Fruit fly (Drosophila melanogaster) whole organism, embryonic: Measurements from ENCODE around the gene CG11178.

Experiments used
- ATbp ChIP-seq: fragments of 200-800 bp; sonication (Bioruptor generic); optimal IDR thresholded peaks from 2 replicates; lab custom pipeline; 2017; ENCODE audit warnings: missing biosample characterization, mild to moderate bottlenecking, missing genetic modification characterization, missing genetic modification reagents
- Abd-B ChIP-seq: fragments of 200-800 bp; sonication (Bioruptor generic); optimal IDR thresholded peaks from 2 replicates; lab custom pipeline; 2018; ENCODE audit warnings: missing biosample characterization, mild to moderate bottlenecking, missing genetic modification characterization, moderate library complexity
- Atf3 ChIP-seq: fragments of 200-800 bp; sonication (Bioruptor generic); optimal IDR thresholded peaks from 3 replicates; lab custom pipeline; 2016; ENCODE audit warnings: missing biosample characterization, missing genetic modification characterization
- B-H1 ChIP-seq: fragments of 200-800 bp; sonication (Bioruptor generic); IDR thresholded peaks from 3 replicates; pipeline ENCODE4 v1.3.6; 2022; ENCODE audit warnings: missing biosample characterization, missing genetic modification characterization
- CG10209 ChIP-seq: fragments of 200-800 bp; sonication (Bioruptor generic); optimal IDR thresholded peaks from 3 replicates; lab custom pipeline; 2017; ENCODE audit warnings: missing biosample characterization, mild to moderate bottlenecking, missing genetic modification characterization, missing genetic modification reagents
- CG10431 ChIP-seq: fragments of 200-800 bp; sonication (Bioruptor generic); optimal IDR thresholded peaks from 3 replicates; lab custom pipeline; 2018; ENCODE audit warnings: missing biosample characterization, mild to moderate bottlenecking, missing genetic modification characterization
- CG11398 ChIP-seq: fragments of 200-800 bp; sonication (Bioruptor generic); optimal IDR thresholded peaks from 2 replicates; lab custom pipeline; 2016; ENCODE audit warnings: missing biosample characterization, missing genetic modification characterization
- CG12744 ChIP-seq: fragments of 200-800 bp; sonication (Bioruptor generic); optimal IDR thresholded peaks from 2 replicates; lab custom pipeline; 2016; ENCODE audit warnings: missing biosample characterization, missing genetic modification characterization
- CG15479 ChIP-seq: fragments of 200-800 bp; sonication (Bioruptor generic); optimal IDR thresholded peaks from 3 replicates; lab custom pipeline; 2019; ENCODE audit warnings: missing biosample characterization, mild to moderate bottlenecking, missing genetic modification characterization, moderate library complexity
- CG1603 ChIP-seq: fragments of 200-800 bp; sonication (Bioruptor generic); optimal IDR thresholded peaks from 2 replicates; lab custom pipeline; 2019; ENCODE audit warnings: missing biosample characterization, mild to moderate bottlenecking, missing genetic modification characterization, moderate library complexity
- CG16779 ChIP-seq: fragments of 200-800 bp; sonication (Bioruptor generic); IDR thresholded peaks from 2 replicates; pipeline ENCODE4 v1.3.6; 2022; ENCODE audit warnings: missing biosample characterization, missing genetic modification characterization
- CG1792 ChIP-seq: fragments of 200-800 bp; sonication (Bioruptor generic); optimal IDR thresholded peaks from 2 replicates; lab custom pipeline; 2016; ENCODE audit warnings: missing biosample characterization, missing genetic modification characterization
- CG18476 ChIP-seq: fragments of 200-800 bp; sonication (Bioruptor generic); optimal IDR thresholded peaks from 2 replicates; lab custom pipeline; 2016; ENCODE audit warnings: missing biosample characterization, mild to moderate bottlenecking, missing genetic modification characterization
- CG18599 ChIP-seq: fragments of 200-800 bp; sonication (Bioruptor generic); optimal IDR thresholded peaks from 3 replicates; lab custom pipeline; 2017; ENCODE audit warnings: missing biosample characterization, missing genetic modification characterization, mild to moderate bottlenecking, moderate library complexity, missing genetic modification reagents
- CG31224 ChIP-seq: fragments of 200-800 bp; sonication (Bioruptor generic); IDR thresholded peaks from 2 replicates; pipeline ENCODE4 v1.3.6; 2022; ENCODE audit warnings: missing biosample characterization, missing genetic modification characterization
- CG4404 ChIP-seq: fragments of 200-800 bp; sonication (Bioruptor generic); IDR thresholded peaks from 2 replicates; pipeline ENCODE4 v1.3.6; 2022; ENCODE audit warnings: missing biosample characterization, missing genetic modification characterization
- CG7271 ChIP-seq: fragments of 200-800 bp; sonication (Bioruptor generic); optimal IDR thresholded peaks from 2 replicates; lab custom pipeline; 2018; ENCODE audit warnings: missing biosample characterization, mild to moderate bottlenecking, missing genetic modification characterization, moderate library complexity
- CG7928 ChIP-seq: fragments of 200-800 bp; sonication (Bioruptor generic); optimal IDR thresholded peaks from 2 replicates; lab custom pipeline; 2017; ENCODE audit warnings: missing biosample characterization, mild to moderate bottlenecking, missing genetic modification characterization
- CG8765 ChIP-seq: fragments of 200-800 bp; sonication (Bioruptor generic); IDR thresholded peaks from 2 replicates; pipeline ENCODE4 v1.3.6; 2022; ENCODE audit warnings: missing biosample characterization, missing genetic modification characterization
- D19B ChIP-seq: fragments of 200-800 bp; sonication (Bioruptor generic); optimal IDR thresholded peaks from 2 replicates; lab custom pipeline; 2017; ENCODE audit warnings: missing biosample characterization, mild to moderate bottlenecking, missing genetic modification characterization
- Dref ChIP-seq: fragments of 200-800 bp; sonication (Bioruptor generic); IDR thresholded peaks from 2 replicates; pipeline ENCODE4 v1.3.6; 2022; ENCODE audit warnings: missing biosample characterization, missing genetic modification characterization
- Ets65A ChIP-seq: fragments of 200-800 bp; sonication (Bioruptor generic); peaks from one replicate; lab custom pipeline; 2016; ENCODE audit warnings: missing biosample characterization, missing genetic modification characterization
- Fer3 ChIP-seq: fragments of 200-800 bp; sonication (Bioruptor generic); optimal IDR thresholded peaks from 2 replicates; lab custom pipeline; 2018; ENCODE audit warnings: missing biosample characterization, mild to moderate bottlenecking, missing genetic modification characterization, moderate library complexity
- H15 ChIP-seq: fragments of 200-800 bp; sonication (Bioruptor generic); IDR thresholded peaks from 3 replicates; pipeline ENCODE4 v1.3.6; 2022; ENCODE audit warnings: missing biosample characterization, missing genetic modification characterization
- Lpt ChIP-seq: fragments of >200 bp; optimal IDR thresholded peaks from 2 replicates; lab custom pipeline; 2018; ENCODE audit warnings: missing biosample characterization, missing genetic modification characterization
- MBD-R2 ChIP-seq: fragments of 200-800 bp; sonication (Bioruptor generic); IDR thresholded peaks from 2 replicates; pipeline ENCODE4 v1.3.6; 2022; ENCODE audit warnings: missing biosample characterization, missing genetic modification characterization
- Mes4 ChIP-seq: fragments of 200-800 bp; sonication (Bioruptor generic); optimal IDR thresholded peaks from 2 replicates; lab custom pipeline; 2016; ENCODE audit warnings: missing biosample characterization, missing genetic modification characterization
- Mrtf ChIP-seq: fragments of 200-800 bp; sonication (Bioruptor generic); IDR thresholded peaks from 3 replicates; pipeline ENCODE4 v1.3.6; 2022; ENCODE audit warnings: missing biosample characterization, missing genetic modification characterization
- NFAT ChIP-seq: fragments of 200-800 bp; sonication (Bioruptor generic); IDR thresholded peaks from 2 replicates; pipeline ENCODE4 v1.3.6; 2022; ENCODE audit warnings: missing biosample characterization, missing genetic modification characterization
- NK7.1 ChIP-seq: fragments of 200-800 bp; sonication (Bioruptor generic); optimal IDR thresholded peaks from 3 replicates; lab custom pipeline; 2016; ENCODE audit warnings: missing biosample characterization, missing genetic modification characterization
- PHDP ChIP-seq: fragments of 200-800 bp; sonication (Bioruptor generic); optimal IDR thresholded peaks from 3 replicates; lab custom pipeline; 2018; ENCODE audit warnings: missing biosample characterization, mild to moderate bottlenecking, missing genetic modification characterization, moderate library complexity
- Poxn ChIP-seq: fragments of 200-800 bp; sonication (Bioruptor generic); IDR thresholded peaks from 2 replicates; pipeline ENCODE4 v1.3.6; 2022; ENCODE audit warnings: missing biosample characterization, missing genetic modification characterization
- Rx ChIP-seq: fragments of 200-800 bp; sonication (Bioruptor generic); IDR thresholded peaks from 2 replicates; pipeline ENCODE4 v1.3.6; 2022; ENCODE audit warnings: missing biosample characterization, missing genetic modification characterization
- Tbp ChIP-seq: fragments of >200 bp; optimal IDR thresholded peaks from 2 replicates; lab custom pipeline; 2018; ENCODE audit warnings: missing biosample characterization, missing genetic modification characterization
- Trl ChIP-seq, 3 experiments: fragments of >200 bp in 2 of 3; fragments of 200-800 bp in 1 of 3; sonication (Bioruptor generic) in 1 of 3; optimal IDR thresholded peaks; 2 replicates in 1 of 3; 3 replicates in 2 of 3; lab custom pipeline; 2016 to 2017; ENCODE audit warnings: missing biosample characterization in 1 of 3, missing genetic modification characterization in 1 of 3
- aop ChIP-seq: fragments of 200-800 bp; sonication (Bioruptor generic); IDR thresholded peaks from 2 replicates; pipeline ENCODE4 v1.3.6; 2022; ENCODE audit warnings: missing biosample characterization, missing genetic modification characterization
- ase ChIP-seq: fragments of 200-800 bp; sonication (Bioruptor generic); IDR thresholded peaks from 3 replicates; pipeline ENCODE4 v1.3.6; 2022; ENCODE audit warnings: missing biosample characterization, missing genetic modification characterization
- ash1 ChIP-seq: fragments of 200-800 bp; sonication (Bioruptor generic); optimal IDR thresholded peaks from 2 replicates; lab custom pipeline; 2018; ENCODE audit warnings: missing biosample characterization, mild to moderate bottlenecking, missing genetic modification characterization
- chn ChIP-seq: fragments of 200-800 bp; sonication (Bioruptor generic); optimal IDR thresholded peaks from 2 replicates; lab custom pipeline; 2016; ENCODE audit warnings: missing biosample characterization, missing genetic modification characterization
- eve ChIP-seq, 2 experiments: fragments of >200 bp; optimal IDR thresholded peaks; 2 replicates each; lab custom pipeline; 2017; ENCODE audit warnings: missing biosample characterization in 2 of 2, missing genetic modification characterization in 2 of 2
- lbe ChIP-seq: fragments of 200-800 bp; sonication (Bioruptor generic); optimal IDR thresholded peaks from 2 replicates; lab custom pipeline; 2016; ENCODE audit warnings: missing biosample characterization, mild to moderate bottlenecking, missing genetic modification characterization
- mam ChIP-seq: fragments of 200-800 bp; sonication (Bioruptor generic); optimal IDR thresholded peaks from 3 replicates; lab custom pipeline; 2016; ENCODE audit warnings: missing biosample characterization, missing genetic modification characterization
- nerfin-1 ChIP-seq: fragments of 200-800 bp; sonication (Bioruptor generic); optimal IDR thresholded peaks from 3 replicates; lab custom pipeline; 2019; ENCODE audit warnings: missing biosample characterization, mild to moderate bottlenecking, missing genetic modification characterization, moderate library complexity
- pnt ChIP-seq: fragments of 200-800 bp; sonication (Bioruptor generic); optimal IDR thresholded peaks from 3 replicates; lab custom pipeline; 2016; ENCODE audit warnings: missing biosample characterization, missing genetic modification characterization
- ro ChIP-seq: fragments of 200-800 bp; sonication (Bioruptor generic); IDR thresholded peaks from 2 replicates; pipeline ENCODE4 v1.3.6; 2022; ENCODE audit warnings: missing biosample characterization, missing genetic modification characterization
- schlank ChIP-seq: fragments of 200-800 bp; sonication (Bioruptor generic); optimal IDR thresholded peaks from 2 replicates; lab custom pipeline; 2018; ENCODE audit warnings: missing biosample characterization, mild to moderate bottlenecking, missing genetic modification characterization
- sr ChIP-seq: fragments of 200-800 bp; sonication (Bioruptor generic); IDR thresholded peaks from 3 replicates; pipeline ENCODE4 v1.3.6; 2022; ENCODE audit warnings: missing biosample characterization, missing genetic modification characterization
- toy ChIP-seq: fragments of 200-800 bp; sonication (Bioruptor generic); IDR thresholded peaks from 2 replicates; pipeline ENCODE4 v1.3.6; 2022; ENCODE audit warnings: missing biosample characterization, missing genetic modification characterization
- vnd ChIP-seq: fragments of 200-800 bp; sonication (Bioruptor generic); IDR thresholded peaks from 3 replicates; pipeline ENCODE4 v1.3.6; 2022; ENCODE audit warnings: missing biosample characterization, missing genetic modification characterization; ENCODE audit not compliant: partially characterized antibody
- zen2 ChIP-seq: fragments of 200-800 bp; sonication (Bioruptor generic); IDR thresholded peaks from 3 replicates; pipeline ENCODE4 v1.3.6; 2022; ENCODE audit warnings: missing biosample characterization, missing genetic modification characterization; ENCODE audit not compliant: partially characterized antibody

CG11178 gene

dm6 chrX:13643961-13644360 is 38.5 kb downstream of the CG11178 start (continued):
- TF ChIP-seq Trl (optimal IDR thresholded peaks at IDR 0.05; lab: Kevin White, UChicago) = no peak
- peak; percentile 50 for TF ChIP-seq Trl (GFP tag; optimal IDR thresholded peaks at IDR 0.05; lab: Kevin White, UChicago)
- TF ChIP-seq NFAT = peak; percentile 84; the same call in 1 of the 2 replicates
- peak; percentile 68 for TF ChIP-seq CG1603 (tag; lab: Kevin White, UChicago)
- TF ChIP-seq Lpt (GFP tag; lab: Kevin White, UChicago) = no peak
- TF ChIP-seq CG12744 (GFP tag; lab: Kevin White, UChicago) = no peak
- TF ChIP-seq CG10209 (GFP tag; lab: Kevin White, UChicago) = peak; percentile 39
- TF ChIP-seq CG31224 (GFP tag; lab: Robert Waterston, UW) = peak; percentile 21; the same call in 1 of the 2 replicates
- no peak for TF ChIP-seq CG7271
- no peak for TF ChIP-seq CG8765

- TF ChIP-seq CG15479 (GFP tag; lab: Kevin White, UChicago) (no peak), zen2 (GFP tag; lab: Robert Waterston, UW) (no peak), nerfin-1 (tag; lab: Kevin White, UChicago) (no peak), Mes4 (GFP tag; lab: Kevin White, UChicago) (no peak), sr (GFP tag; lab: Robert Waterston, UW) (no peak), ash1 (GFP tag; lab: Kevin White, UChicago) (no peak), ase (GFP tag; lab: Robert Waterston, UW) (no peak), eve (GFP tag; optimal IDR thresholded peaks at IDR 0.05; lab: Kevin White, UChicago) (no peak), CG1792 (GFP tag; lab: Kevin White, UChicago) (no peak), CG16779 (GFP tag; lab: Robert Waterston, UW) (no peak), lbe (GFP tag; lab: Kevin White, UChicago) (no peak), CG7928 (no peak), ro (GFP tag; lab: Robert Waterston, UW) (no peak), MBD-R2 (GFP tag; lab: Robert Waterston, UW) (no peak), CG11398 (GFP tag; lab: Kevin White, UChicago) (no peak), Trl (optimal IDR thresholded peaks at IDR 0.05; lab: Kevin White, UChicago) (no peak), Trl (GFP tag; optimal IDR thresholded peaks at IDR 0.05; lab: Kevin White, UChicago) (no peak), aop (no peak), H15 (GFP tag; lab: Robert Waterston, UW) (no peak), CG4404 (GFP tag; lab: Robert Waterston, UW) (no peak), chn (GFP tag; lab: Kevin White, UChicago) (no peak), D19B (GFP tag; lab: Kevin White, UChicago) (no peak), PHDP (tag; lab: Kevin White, UChicago) (peak; percentile 65), Rx (GFP tag; lab: Robert Waterston, UW) (no peak), mam (GFP tag; lab: Kevin White, UChicago) (no peak), B-H1 (GFP tag; lab: Robert Waterston, UW) (no peak), Tbp (no peak), Dref (GFP tag; lab: Robert Waterston, UW) (no peak), Ets65A (GFP tag; lab: Kevin White, UChicago) (no peak), NK7.1 (GFP tag; lab: Kevin White, UChicago) (no peak), CG18599 (no peak), Mrtf (no peak), vnd (GFP tag; lab: Robert Waterston, UW) (no peak), schlank (tag; lab: Kevin White, UChicago) (no peak), Atf3 (GFP tag; lab: Kevin White, UChicago) (no peak), CG18476 (GFP tag; lab: Kevin White, UChicago) (no peak), ATbp (peak; percentile 73), Fer3 (tag; lab: Kevin White, UChicago) (peak; percentile 36), toy (GFP tag; lab: Robert Waterston, UW) (no peak), Poxn (GFP tag; lab: Robert Waterston, UW) (no peak), Abd-B (GFP tag; lab: Kevin White, UChicago) (no peak), pnt (no peak), CG10431 (GFP tag; lab: Kevin White, UChicago) (no peak)
Observed at dm6 chrX:13644696-13645393, 39.4 kb downstream of the CG11178 start.
